Fruit fly (Drosophila melanogaster): ENCODE measurements around the gene CG33643.

Gene CG33643

dm6 chr2L:13549973-13550458 is 19.1 kb downstream of the CG33643 start, which contains the start of gene kuz (continued):
- no peak for TF ChIP-seq CG6276 (GFP tag; optimal IDR thresholded peaks at IDR 0.05)
- TF ChIP-seq lz (GFP tag; optimal IDR thresholded peaks at IDR 0.05), result no peak
- TF ChIP-seq salr (GFP tag; optimal IDR thresholded peaks at IDR 0.05), result no peak
- TF ChIP-seq Eip75B (GFP tag; optimal IDR thresholded peaks at IDR 0.05), result no peak
- peak; percentile 9 for TF ChIP-seq cyc (GFP tag; optimal IDR thresholded peaks at IDR 0.05)
- TF ChIP-seq CG1621 (tag; optimal IDR thresholded peaks at IDR 0.05), result peak; percentile 31
- TF ChIP-seq Hr38 (GFP tag; optimal IDR thresholded peaks at IDR 0.05), result no peak
- peak; percentile 6 for TF ChIP-seq CG16779 (tag; optimal IDR thresholded peaks at IDR 0.05)
- peak; percentile 57; the same call in 1 of the 3 replicates for TF ChIP-seq eg (GFP tag; IDR thresholded peaks at IDR 0.05)
- TF ChIP-seq CG8119 (GFP tag; IDR thresholded peaks at IDR 0.05), result no peak
- TF ChIP-seq Sox14 (GFP tag; optimal IDR thresholded peaks at IDR 0.05), result peak; percentile 43
- no peak for TF ChIP-seq Smox (GFP tag; optimal IDR thresholded peaks at IDR 0.05)
- peak; percentile 11 for TF ChIP-seq Met (GFP tag; optimal IDR thresholded peaks at IDR 0.05)
- TF ChIP-seq CG9139 (GFP tag; optimal IDR thresholded peaks at IDR 0.05), result peak; percentile 4
- TF ChIP-seq CG34406 (GFP tag; optimal IDR thresholded peaks at IDR 0.05), result no peak
- peak; percentile 89 for TF ChIP-seq Eip78C (GFP tag)
- peak; percentile 38 for TF ChIP-seq CG3919 (GFP tag; optimal IDR thresholded peaks at IDR 0.05)
- peak; percentile 67 for TF ChIP-seq CG6854 (GFP tag; optimal IDR thresholded peaks at IDR 0.05)
- TF ChIP-seq achi (GFP tag; optimal IDR thresholded peaks at IDR 0.05), result peak; percentile 27
- no peak for TF ChIP-seq fd59A (GFP tag; optimal IDR thresholded peaks at IDR 0.05)
- no peak for TF ChIP-seq CG32006 (GFP tag; optimal IDR thresholded peaks at IDR 0.05)

dm6 chr2L:13550488-13551033 is 19.7 kb downstream of the CG33643 start:
- TF ChIP-seq CG11762 (GFP tag; optimal IDR thresholded peaks at IDR 0.05; ENCODE audit: insufficient read depth) (no peak), CG32006 (GFP tag; optimal IDR thresholded peaks at IDR 0.05) (peak; percentile 4), acj6 (GFP tag; optimal IDR thresholded peaks at IDR 0.05) (no peak), dsx (GFP tag; optimal IDR thresholded peaks at IDR 0.05; ENCODE audit: poor library complexity, severe bottlenecking) (peak; percentile 29), CG1621 (tag; optimal IDR thresholded peaks at IDR 0.05) (peak; percentile 5), Blimp-1 (GFP tag; optimal IDR thresholded peaks at IDR 0.05) (no peak), Lpt (GFP tag; optimal IDR thresholded peaks at IDR 0.05) (peak; percentile 12), salr (GFP tag; optimal IDR thresholded peaks at IDR 0.05) (peak in 1 of 2 experiments; percentile 6), CG6163 (GFP tag; IDR thresholded peaks at IDR 0.05) (peak; percentile 24; the same call in 1 of the 3 replicates), net (GFP tag; optimal IDR thresholded peaks at IDR 0.05) (no peak), CG3032 (tag; optimal IDR thresholded peaks at IDR 0.05) (peak; percentile 11), eg (GFP tag; IDR thresholded peaks at IDR 0.05) (peak; percentile 74; the same call in 2 of the 3 replicates), svp (GFP tag) (peak; percentile 92), CG16779 (tag; optimal IDR thresholded peaks at IDR 0.05) (no peak), ss (GFP tag; optimal IDR thresholded peaks at IDR 0.05) (peak; percentile 54 to 73), Sox15 (GFP tag; optimal IDR thresholded peaks at IDR 0.05) (no peak), Smox (GFP tag; optimal IDR thresholded peaks at IDR 0.05) (no peak), CG8319 (GFP tag; optimal IDR thresholded peaks at IDR 0.05) (no peak), CG9139 (GFP tag; optimal IDR thresholded peaks at IDR 0.05) (peak; percentile 66), CG3919 (GFP tag; optimal IDR thresholded peaks at IDR 0.05) (peak; percentile 17), CG6808 (GFP tag; optimal IDR thresholded peaks at IDR 0.05) (peak; percentile 67), CG10669 (GFP tag; optimal IDR thresholded peaks at IDR 0.05) (peak; percentile 29), spab (GFP tag; optimal IDR thresholded peaks at IDR 0.05) (peak; percentile 34), CG6276 (GFP tag; optimal IDR thresholded peaks at IDR 0.05) (peak; percentile 67), Gug (GFP tag; IDR thresholded peaks at IDR 0.05) (no peak)

- no peak for TF ChIP-seq Eip75B (GFP tag; optimal IDR thresholded peaks at IDR 0.05)
- no peak for TF ChIP-seq CG32006 (GFP tag; optimal IDR thresholded peaks at IDR 0.05)
- TF ChIP-seq Hr38 (GFP tag; optimal IDR thresholded peaks at IDR 0.05), result no peak
- TF ChIP-seq CG8632 (GFP tag; optimal IDR thresholded peaks at IDR 0.05), result no peak
- peak; percentile 62 for TF ChIP-seq svp (GFP tag)
- TF ChIP-seq dac (GFP tag; optimal IDR thresholded peaks at IDR 0.05), result no peak
- TF ChIP-seq CG11294 (GFP tag; IDR thresholded peaks at IDR 0.05), result no peak
- TF ChIP-seq achi (GFP tag; optimal IDR thresholded peaks at IDR 0.05), result no peak
- TF ChIP-seq dsx (GFP tag; optimal IDR thresholded peaks at IDR 0.05; ENCODE audit: poor library complexity, severe bottlenecking), result peak; percentile 46
- no peak for TF ChIP-seq CG6792 (GFP tag; optimal IDR thresholded peaks at IDR 0.05)
- TF ChIP-seq ss (GFP tag; optimal IDR thresholded peaks at IDR 0.05), result peak in 1 of 2 experiments; percentile 31
Observed at dm6 chr2L:13552686-13553085, 21.8 kb downstream of the CG33643 start.

Measured in whole organism, prepupa.